Worm (Caenorhabditis elegans) whole organism, late embryonic: ENCODE measurements around the gene Y17G9A.2.

Source experiments
- C08G9.2 ChIP-seq: sonication (generic microtip); optimal IDR thresholded peaks from 2 replicates; lab custom pipeline; 2016; ENCODE audit warnings: mild to moderate bottlenecking, missing genetic modification characterization, moderate library complexity, missing compliant biosample characterization
- K09A11.1 ChIP-seq: sonication (generic microtip); optimal IDR thresholded peaks from 2 replicates; lab custom pipeline; 2017; ENCODE audit warnings: antibody characterized with exemption, mild to moderate bottlenecking, missing genetic modification characterization, missing compliant biosample characterization; ENCODE audit not compliant: insufficient read depth
- ama-1 ChIP-seq: fragments of 150-350 bp; optimal IDR thresholded peaks from 2 replicates; lab custom pipeline; 2014
- dve-1 ChIP-seq: sonication (generic microtip); optimal IDR thresholded peaks from 2 replicates; lab custom pipeline; 2017; ENCODE audit warnings: antibody characterized with exemption, mild to moderate bottlenecking, missing genetic modification characterization, missing compliant biosample characterization
- ets-4 ChIP-seq: sonication (generic microtip); optimal IDR thresholded peaks from 2 replicates; lab custom pipeline; 2016; ENCODE audit warnings: missing genetic modification characterization, missing compliant biosample characterization
- fkh-10 ChIP-seq: fragments of 150-350 bp; optimal IDR thresholded peaks from 2 replicates; lab custom pipeline; 2014; ENCODE audit warnings: missing biosample characterization, missing genetic modification reagents, missing genetic modification characterization
- hlh-6 ChIP-seq: sonication (generic microtip); optimal IDR thresholded peaks from 2 replicates; lab custom pipeline; 2016; ENCODE audit warnings: missing genotype, missing genetic modification characterization, missing compliant biosample characterization
- nfya-1 ChIP-seq: sonication (generic microtip); optimal IDR thresholded peaks from 2 replicates; lab custom pipeline; 2017; ENCODE audit warnings: missing genetic modification characterization, mild to moderate bottlenecking, missing compliant biosample characterization, antibody characterized with exemption, moderate library complexity
- nhr-11 ChIP-seq: fragments of 150-350 bp; optimal IDR thresholded peaks from 2 replicates; lab custom pipeline; 2014; ENCODE audit warnings: missing biosample characterization, missing genetic modification characterization
- odd-2 ChIP-seq: sonication (generic microtip); optimal IDR thresholded peaks from 2 replicates; lab custom pipeline; 2017; ENCODE audit warnings: antibody characterized with exemption, mild to moderate bottlenecking, missing genetic modification characterization, missing compliant biosample characterization
- sox-4 ChIP-seq: sonication (generic microtip); optimal IDR thresholded peaks from 2 replicates; lab custom pipeline; 2017; ENCODE audit warnings: mild to moderate bottlenecking, missing genetic modification characterization, inconsistent platforms, missing compliant biosample characterization
- syd-9 ChIP-seq: sonication (generic microtip); optimal IDR thresholded peaks from 2 replicates; lab custom pipeline; 2016; ENCODE audit warnings: mild to moderate bottlenecking, missing genetic modification characterization, moderate library complexity, missing compliant biosample characterization
- ttx-3 ChIP-seq: sonication (generic microtip); optimal IDR thresholded peaks from 2 replicates; lab custom pipeline; 2016; ENCODE audit warnings: missing genetic modification reagents, missing genetic modification characterization, missing compliant biosample characterization
- unc-3 ChIP-seq, 2 experiments: fragments of 200-800 bp in 1 of 2; sonication (Bioruptor generic) in 1 of 2; sonication (generic microtip) in 1 of 2; conservative IDR thresholded peaks in 1 of 2; optimal IDR thresholded peaks in 1 of 2; 2 replicates each; pipeline versions ENCODE4 v1.3.6 to Lab custom; 2016 to 2022; ENCODE audit warnings: missing compliant biosample characterization in 2 of 2, missing genetic modification characterization in 2 of 2, missing genetic modification reagents in 1 of 2

ce11 chrIV:4821054-4821453 lies 35.0 kb downstream of the Y17G9A.2 start, which contains the start of gene H06H21.8:
- TF ChIP-seq fkh-10 (no peak), nfya-1 (no peak), ets-4 (tag; lab: Kevin White, UChicago) (no peak), hlh-6 (tag; lab: Kevin White, UChicago) (no peak), ama-1 (no peak), sox-4 (tag; lab: Kevin White, UChicago) (no peak), dve-1 (tag; lab: Kevin White, UChicago) (no peak), K09A11.1 (tag; lab: Kevin White, UChicago) (no peak), C08G9.2 (no peak), unc-3 (GFP tag; conservative IDR thresholded peaks at IDR 0.05; lab: Robert Waterston, UW) (no peak), unc-3 (tag; optimal IDR thresholded peaks at IDR 0.05; lab: Kevin White, UChicago) (no peak), nhr-11 (tag; lab: Kevin White, UChicago) (no peak), ttx-3 (tag; lab: Kevin White, UChicago) (no peak), syd-9 (tag; lab: Kevin White, UChicago) (no peak), odd-2 (tag; lab: Kevin White, UChicago) (no peak)
